Fruit fly (Drosophila melanogaster) whole organism, wandering third instar larva: ENCODE measurements around the gene CG32195.

Experiments
- CG9705 ChIP-seq: fragments of 200-800 bp; sonication (Bioruptor generic); optimal IDR thresholded peaks from 2 replicates; lab custom pipeline; 2018; ENCODE audit warnings: missing biosample characterization, mild to moderate bottlenecking, missing genetic modification characterization
- Dif ChIP-seq: fragments of 200-275, 200-300 bp; sonication (Bioruptor generic); optimal IDR thresholded peaks from 2 replicates; lab custom pipeline; 2018; ENCODE audit warnings: missing biosample characterization, missing genetic modification characterization; ENCODE audit not compliant: partially characterized antibody
- Hnf4 ChIP-seq: fragments of 200-800 bp; sonication (Bioruptor generic); optimal IDR thresholded peaks from 2 replicates; lab custom pipeline; 2016; ENCODE audit warnings: missing biosample characterization, mild to moderate bottlenecking, missing genetic modification characterization
- Hr78 ChIP-seq: fragments of >200 bp; optimal IDR thresholded peaks from 2 replicates; lab custom pipeline; 2017; ENCODE audit warnings: missing biosample characterization, missing genetic modification characterization
- Myc ChIP-seq: fragments of >200 bp; optimal IDR thresholded peaks from 2 replicates; lab custom pipeline; 2017
- N ChIP-seq: fragments of >200 bp; optimal IDR thresholded peaks from 2 replicates; lab custom pipeline; 2018; ENCODE audit warnings: missing biosample characterization, missing external identifiers, missing genetic modification characterization
- dmrt93B ChIP-seq: fragments of 200-800 bp; sonication (Bioruptor generic); optimal IDR thresholded peaks from 2 replicates; lab custom pipeline; 2018; ENCODE audit warnings: missing biosample characterization, mild to moderate bottlenecking, missing genetic modification characterization
- dsf ChIP-seq: sonication (Bioruptor generic); optimal IDR thresholded peaks from 2 replicates; lab custom pipeline; 2016; ENCODE audit warnings: missing biosample characterization, missing genetic modification characterization, borderline replicate concordance
- foxo ChIP-seq, 2 experiments: fragments of 200-800 bp; sonication (Bioruptor generic); optimal IDR thresholded peaks; 2 replicates in 1 of 2; 3 replicates in 1 of 2; lab custom pipeline; 2016 to 2017; ENCODE audit warnings: missing biosample characterization in 2 of 2, missing genetic modification characterization in 2 of 2
- tai ChIP-seq: sonication (Bioruptor generic); optimal IDR thresholded peaks from 2 replicates; lab custom pipeline; 2016; ENCODE audit warnings: missing biosample characterization, missing genetic modification characterization

DNA sequence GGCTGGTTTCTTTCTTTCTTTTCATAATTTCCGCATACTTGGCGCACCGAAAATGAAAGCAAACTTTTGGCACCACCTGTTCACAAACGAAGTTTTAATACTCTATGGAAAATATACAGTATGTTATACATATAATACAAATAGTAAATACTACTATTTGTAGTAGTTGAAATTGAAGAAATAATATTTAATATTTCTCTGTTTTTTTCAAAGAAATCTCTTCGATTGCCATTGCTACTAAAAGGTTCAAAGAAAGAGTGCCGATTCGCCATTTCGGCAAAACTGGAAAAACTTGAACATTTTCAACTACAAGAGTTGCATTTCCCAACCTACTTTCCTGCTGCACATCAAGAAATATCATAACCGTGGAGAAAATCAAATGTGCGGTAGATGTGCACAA, 34.1 kb downstream of the CG32195 start:
- TF ChIP-seq dsf (GFP tag; lab: Kevin White, UChicago) (no peak), N (GFP tag; lab: Kevin White, UChicago) (no peak), CG9705 (GFP tag; lab: Kevin White, UChicago) (no peak), Myc (lab: Kevin White, UChicago) (no peak), tai (no peak), Dif (GFP tag; lab: Kevin White, UChicago) (no peak), Hr78 (GFP tag; lab: Kevin White, UChicago) (no peak), foxo (GFP tag; optimal IDR thresholded peaks at IDR 0.05; lab: Kevin White, UChicago) (no peak), dmrt93B (no peak), Hnf4 (GFP tag; lab: Kevin White, UChicago) (no peak)
